Worm (Caenorhabditis elegans) whole organism, L3 larva: ENCODE measurements around the gene F46C5.4.

Experiments
- R02D3.7 ChIP-seq: fragments of 150-350 bp; optimal IDR thresholded peaks from 2 replicates; lab custom pipeline; 2014; ENCODE audit warnings: missing biosample characterization, missing genetic modification characterization
- ZK546.5 ChIP-seq: sonication (generic microtip); optimal IDR thresholded peaks from 2 replicates; lab custom pipeline; 2017; ENCODE audit warnings: missing biosample characterization, missing genetic modification characterization
- aly-2 ChIP-seq: fragments of 150-350 bp; optimal IDR thresholded peaks from 2 replicates; lab custom pipeline; 2014; ENCODE audit warnings: missing biosample characterization, missing genetic modification characterization
- ama-1 ChIP-seq: fragments of 150-350 bp; optimal IDR thresholded peaks from 2 replicates; lab custom pipeline; 2018
- ceh-16 ChIP-seq: sonication (generic microtip); optimal IDR thresholded peaks from 2 replicates; lab custom pipeline; 2017; ENCODE audit warnings: missing biosample characterization, missing genetic modification characterization
- ceh-28 ChIP-seq: fragments of 150-350 bp; optimal IDR thresholded peaks from 2 replicates; lab custom pipeline; 2014; ENCODE audit warnings: missing biosample characterization, missing genetic modification reagents, missing genetic modification characterization
- ceh-82 ChIP-seq: fragments of 150-350 bp; optimal IDR thresholded peaks from 2 replicates; lab custom pipeline; 2014; ENCODE audit warnings: missing biosample characterization, missing genetic modification characterization
- ceh-9 ChIP-seq: sonication (generic microtip); optimal IDR thresholded peaks from 2 replicates; lab custom pipeline; 2018; ENCODE audit warnings: missing biosample characterization, missing genetic modification characterization
- daf-12 ChIP-seq: fragments of 150-350 bp; optimal IDR thresholded peaks from 2 replicates; lab custom pipeline; 2014; ENCODE audit warnings: missing biosample characterization, missing genetic modification reagents, missing genetic modification characterization
- egl-27 ChIP-seq: sonication (generic microtip); optimal IDR thresholded peaks from 4 replicates; lab custom pipeline; 2017; ENCODE audit warnings: missing biosample characterization, missing genetic modification reagents, missing genetic modification characterization
- egl-5 ChIP-seq: fragments of 150-350 bp; optimal IDR thresholded peaks from 2 replicates; lab custom pipeline; 2017; ENCODE audit warnings: missing biosample characterization, missing genetic modification reagents, missing genetic modification characterization, inconsistent platforms
- elt-1 ChIP-seq: fragments of 150-350 bp; optimal IDR thresholded peaks from 2 replicates; lab custom pipeline; 2014; ENCODE audit warnings: missing biosample characterization, missing genetic modification characterization
- elt-2 ChIP-seq: sonication (generic microtip); optimal IDR thresholded peaks from 2 replicates; lab custom pipeline; 2016; ENCODE audit warnings: missing genetic modification reagents, mild to moderate bottlenecking, missing genetic modification characterization, missing compliant biosample characterization
- elt-3 ChIP-seq, 3 experiments: fragments of 150-350 bp in 1 of 3; sonication (generic microtip) in 2 of 3; optimal IDR thresholded peaks; 2 replicates in 2 of 3; 4 replicates in 1 of 3; lab custom pipeline; 2014 to 2017; ENCODE audit warnings: missing biosample characterization in 3 of 3, missing genetic modification characterization in 3 of 3
- eor-1 ChIP-seq, 2 experiments: fragments of 150-350 bp; optimal IDR thresholded peaks; 2 replicates each; lab custom pipeline; 2014 to 2018; ENCODE audit warnings: missing biosample characterization in 2 of 2, missing genetic modification characterization in 2 of 2
- fkh-10 ChIP-seq: sonication (generic microtip); optimal IDR thresholded peaks from 2 replicates; lab custom pipeline; 2017; ENCODE audit warnings: missing biosample characterization, missing genetic modification reagents, missing genetic modification characterization
- fkh-2 ChIP-seq: fragments of 150-350 bp; optimal IDR thresholded peaks from 2 replicates; lab custom pipeline; 2014; ENCODE audit warnings: missing biosample characterization, missing genetic modification reagents, missing genetic modification characterization
- fos-1 ChIP-seq: fragments of 150-350 bp; optimal IDR thresholded peaks from 2 replicates; lab custom pipeline; 2014; ENCODE audit warnings: missing biosample characterization, missing genetic modification characterization
- hmg-11 ChIP-seq: sonication (generic microtip); optimal IDR thresholded peaks from 2 replicates; lab custom pipeline; 2016; ENCODE audit warnings: missing genetic modification characterization, missing compliant biosample characterization
- jun-1 ChIP-seq: fragments of 150-350 bp; optimal IDR thresholded peaks from 2 replicates; lab custom pipeline; 2014; ENCODE audit warnings: missing biosample characterization, missing genetic modification reagents, missing genetic modification characterization
- lin-15B ChIP-seq: fragments of 150-350 bp; optimal IDR thresholded peaks from 2 replicates; lab custom pipeline; 2014; ENCODE audit warnings: missing biosample characterization, missing genetic modification characterization
- lin-39 ChIP-seq: fragments of 150-350 bp; optimal IDR thresholded peaks from 2 replicates; lab custom pipeline; 2018; ENCODE audit warnings: missing biosample characterization, missing genetic modification reagents, missing genetic modification characterization
- lsy-12 ChIP-seq: sonication (generic microtip); optimal IDR thresholded peaks from 2 replicates; lab custom pipeline; 2016; ENCODE audit warnings: mild to moderate bottlenecking, missing genetic modification characterization, missing compliant biosample characterization
- mdl-1 ChIP-seq: fragments of 150-350 bp; optimal IDR thresholded peaks from 2 replicates; lab custom pipeline; 2014; ENCODE audit warnings: missing biosample characterization, missing genetic modification characterization
- mml-1 ChIP-seq: fragments of 150-350 bp; sonication (generic microtip); optimal IDR thresholded peaks from 3 replicates; lab custom pipeline; 2014; ENCODE audit warnings: missing biosample characterization, missing genetic modification characterization
- nfya-1 ChIP-seq: sonication (generic microtip); optimal IDR thresholded peaks from 2 replicates; lab custom pipeline; 2017; ENCODE audit warnings: missing genetic modification characterization, mild to moderate bottlenecking, missing compliant biosample characterization, antibody characterized with exemption, moderate library complexity; ENCODE audit not compliant: insufficient read depth
- nhr-11 ChIP-seq: fragments of 150-350 bp; optimal IDR thresholded peaks from 2 replicates; lab custom pipeline; 2014; ENCODE audit warnings: missing biosample characterization, missing genetic modification characterization
- nhr-12 ChIP-seq: fragments of 150-350 bp; optimal IDR thresholded peaks from 2 replicates; lab custom pipeline; 2014; ENCODE audit warnings: missing biosample characterization, missing genetic modification characterization
- nhr-23 ChIP-seq: fragments of 150-350 bp; optimal IDR thresholded peaks from 2 replicates; lab custom pipeline; 2014; ENCODE audit warnings: missing biosample characterization, missing genetic modification reagents, missing genetic modification characterization
- nhr-237 ChIP-seq: fragments of 150-350 bp; optimal IDR thresholded peaks from 2 replicates; lab custom pipeline; 2014; ENCODE audit warnings: missing biosample characterization, missing genetic modification characterization
- nhr-25 ChIP-seq: sonication (generic microtip); optimal IDR thresholded peaks from 2 replicates; lab custom pipeline; 2017; ENCODE audit warnings: missing biosample characterization, missing genetic modification characterization
- nhr-28 ChIP-seq: fragments of 150-350 bp; optimal IDR thresholded peaks from 2 replicates; lab custom pipeline; 2014; ENCODE audit warnings: missing biosample characterization, missing genetic modification characterization
- nhr-43 ChIP-seq: sonication (generic microtip); optimal IDR thresholded peaks from 2 replicates; lab custom pipeline; 2016; ENCODE audit warnings: mild to moderate bottlenecking, missing genetic modification characterization, missing compliant biosample characterization; ENCODE audit not compliant: poor library complexity, severe bottlenecking
- nhr-67 ChIP-seq: fragments of 150-350 bp; optimal IDR thresholded peaks from 2 replicates; lab custom pipeline; 2014; ENCODE audit warnings: missing biosample characterization, missing genetic modification characterization
- nhr-76 ChIP-seq: fragments of 150-350 bp; sonication (generic microtip); optimal IDR thresholded peaks from 5 replicates; lab custom pipeline; 2014; ENCODE audit warnings: missing biosample characterization, missing genetic modification characterization
- nhr-77 ChIP-seq: fragments of 150-350 bp; optimal IDR thresholded peaks from 2 replicates; lab custom pipeline; 2014; ENCODE audit warnings: missing biosample characterization, missing genetic modification characterization
- pha-4 ChIP-seq: fragments of 150-350 bp; optimal IDR thresholded peaks from 2 replicates; lab custom pipeline; 2014; ENCODE audit warnings: missing biosample characterization, missing genetic modification reagents, missing genetic modification characterization
- pqm-1 ChIP-seq: fragments of 150-350 bp; optimal IDR thresholded peaks from 2 replicates; lab custom pipeline; 2017; ENCODE audit warnings: missing biosample characterization, missing genetic modification characterization, inconsistent platforms
- sea-2 ChIP-seq: fragments of 150-350 bp; sonication (generic microtip); optimal IDR thresholded peaks from 4 replicates; lab custom pipeline; 2014; ENCODE audit warnings: missing biosample characterization, missing genetic modification reagents, missing genetic modification characterization
- skn-1 ChIP-seq: fragments of 150-350 bp; optimal IDR thresholded peaks from 2 replicates; lab custom pipeline; 2014; ENCODE audit warnings: missing biosample characterization, missing genetic modification characterization
- snpc-4 ChIP-seq: fragments of 150-350 bp; optimal IDR thresholded peaks from 2 replicates; lab custom pipeline; 2014; ENCODE audit warnings: missing biosample characterization, missing genetic modification characterization
- tbx-2 ChIP-seq: sonication (generic microtip); optimal IDR thresholded peaks from 2 replicates; lab custom pipeline; 2016; ENCODE audit warnings: mild to moderate bottlenecking, missing genetic modification characterization, missing compliant biosample characterization
- unc-39 ChIP-seq: sonication (generic microtip); optimal IDR thresholded peaks from 4 replicates; lab custom pipeline; 2017; ENCODE audit warnings: missing biosample characterization, missing genetic modification characterization
- unc-62 ChIP-seq: fragments of 150-350 bp; sonication (generic microtip); optimal IDR thresholded peaks from 4 replicates; lab custom pipeline; 2014; ENCODE audit warnings: missing biosample characterization, missing genetic modification reagents, missing genetic modification characterization
- zag-1 ChIP-seq: fragments of 150-350 bp; optimal IDR thresholded peaks from 2 replicates; lab custom pipeline; 2014; ENCODE audit warnings: missing biosample characterization, missing genetic modification characterization
- ztf-11 ChIP-seq: fragments of 150-350 bp; optimal IDR thresholded peaks from 2 replicates; lab custom pipeline; 2014; ENCODE audit warnings: missing biosample characterization, missing genetic modification characterization
- ztf-4 ChIP-seq: fragments of 150-350 bp; optimal IDR thresholded peaks from 2 replicates; lab custom pipeline; 2014; ENCODE audit warnings: missing biosample characterization, missing genetic modification characterization

The F46C5.4 gene

ce11 chrII:8835857-8836256 lies at the start of gene F46C5.4:
Gene F46C5.4, plus strand, starts transcription at chrII:8836078.
- TF ChIP-seq elt-2 (tag; lab: Kevin White, UChicago) (no peak), fkh-10 (GFP tag; lab: Kevin White, UChicago) (peak; percentile 69), nhr-28 (tag; lab: Kevin White, UChicago) (no peak)
- TF ChIP-seq, all 47 proteins: peak for 1

ce11 chrII:8787376-8787775 lies 48.5 kb upstream of the F46C5.4 start:
- TF ChIP-seq elt-3 (tag; optimal IDR thresholded peaks at IDR 0.05; lab: Kevin White, UChicago) (peak in 1 of 3 experiments; percentile 57), eor-1 (tag; optimal IDR thresholded peaks at IDR 0.05; lab: Kevin White, UChicago) (peak in 1 of 2 experiments; percentile 71), nhr-76 (tag; lab: Kevin White, UChicago) (no peak), nhr-23 (tag; lab: Kevin White, UChicago) (peak; percentile 98), elt-1 (peak; percentile 69), nhr-25 (tag; lab: Kevin White, UChicago) (peak; percentile 97), fkh-2 (tag; lab: Kevin White, UChicago) (peak; percentile 98), fos-1 (tag; lab: Kevin White, UChicago) (peak; percentile 78), ztf-4 (tag; lab: Kevin White, UChicago) (peak; percentile 59), ztf-11 (tag; lab: Kevin White, UChicago) (no peak), unc-39 (no peak), ceh-16 (tag; lab: Kevin White, UChicago) (no peak), daf-12 (no peak), sea-2 (no peak), unc-62 (GFP tag; lab: Kevin White, UChicago) (no peak), mdl-1 (tag; lab: Kevin White, UChicago) (peak; percentile 55), ZK546.5 (tag; lab: Kevin White, UChicago) (no peak), pha-4 (tag; lab: Kevin White, UChicago) (peak; percentile 99), aly-2 (tag; lab: Kevin White, UChicago) (peak; percentile 18), ceh-28 (peak; percentile 96), snpc-4 (tag; lab: Kevin White, UChicago) (peak; percentile 58), R02D3.7 (tag; lab: Kevin White, UChicago) (peak; percentile 55), nhr-11 (tag; lab: Kevin White, UChicago) (peak; percentile 76), nhr-67 (tag; lab: Kevin White, UChicago) (no peak), nhr-237 (tag; lab: Kevin White, UChicago) (no peak), tbx-2 (tag; lab: Kevin White, UChicago) (peak; percentile 87), zag-1 (tag; lab: Kevin White, UChicago) (no peak), nhr-28 (tag; lab: Kevin White, UChicago) (no peak), egl-27 (tag; lab: Kevin White, UChicago) (peak; percentile 2), ceh-82 (tag; lab: Kevin White, UChicago) (peak; percentile 42), ama-1 (peak; percentile 97), nhr-43 (tag; lab: Kevin White, UChicago) (peak; percentile 95), ceh-9 (tag; lab: Kevin White, UChicago) (no peak), nhr-12 (tag; lab: Kevin White, UChicago) (no peak), hmg-11 (tag; lab: Kevin White, UChicago) (peak; percentile 76), egl-5 (tag; lab: Kevin White, UChicago) (peak; percentile 99), mml-1 (tag; lab: Kevin White, UChicago) (no peak), elt-2 (tag; lab: Kevin White, UChicago) (peak; percentile 79), skn-1 (tag; lab: Kevin White, UChicago) (peak; percentile 96), nhr-77 (tag; lab: Kevin White, UChicago) (no peak), lsy-12 (tag; lab: Kevin White, UChicago) (peak; percentile 94), nfya-1 (peak; percentile 98), fkh-10 (GFP tag; lab: Kevin White, UChicago) (peak; percentile 95), pqm-1 (tag; lab: Kevin White, UChicago) (peak; percentile 86), lin-15B (peak; percentile 85), lin-39 (tag; lab: Kevin White, UChicago) (peak; percentile 96), jun-1 (tag; lab: Kevin White, UChicago) (peak; percentile 96)
- TF ChIP-seq, all 47 proteins: peak for 31
